Worm (Caenorhabditis elegans): ENCODE results near the gene C16D9.4.

Gene C16D9.4

ce11 chrV:8228712-8229119, 14.0 kb downstream of the C16D9.4 start (continued):
- TF ChIP-seq aptf-3 (GFP tag; IDR thresholded peaks at IDR 0.05): no peak
- no peak for TF ChIP-seq ztf-3 (GFP tag; optimal IDR thresholded peaks at IDR 0.05)
- TF ChIP-seq egrh-3 (GFP tag; IDR thresholded peaks at IDR 0.05): peak; percentile 70
- peak; percentile 84 for TF ChIP-seq mcd-1 (GFP tag; IDR thresholded peaks at IDR 0.05)
- peak; percentile 19 to 22 for TF ChIP-seq let-607 (tag; optimal IDR thresholded peaks at IDR 0.05)
- peak; percentile 71 for TF ChIP-seq F33H1.4 (GFP tag; IDR thresholded peaks at IDR 0.05)
- no peak for TF ChIP-seq bed-1 (GFP tag; IDR thresholded peaks at IDR 0.05)
- TF ChIP-seq snpc-3.4 (tag; optimal IDR thresholded peaks at IDR 0.05): peak; percentile 99
- peak; percentile 20 for TF ChIP-seq T07F8.4 (tag; optimal IDR thresholded peaks at IDR 0.05)
- TF ChIP-seq atf-7 (tag; optimal IDR thresholded peaks at IDR 0.05): peak; percentile 67
- TF ChIP-seq F37B4.10 (GFP tag; IDR thresholded peaks at IDR 0.05): no peak
- peak; percentile 54 for TF ChIP-seq K12H6.12 (tag; optimal IDR thresholded peaks at IDR 0.05)
- peak; percentile 59; the same call in 1 of the 2 replicates for TF ChIP-seq lin-26 (GFP tag; IDR thresholded peaks at IDR 0.05)
- peak; percentile 100 for TF ChIP-seq pbrm-1 (GFP tag; IDR thresholded peaks at IDR 0.05)
- TF ChIP-seq hmg-20 (GFP tag; IDR thresholded peaks at IDR 0.05): peak; percentile 84
- no peak for TF ChIP-seq Y67H2A.10 (GFP tag; conservative IDR thresholded peaks at IDR 0.05)
- no peak for TF ChIP-seq F52B5.7 (tag; optimal IDR thresholded peaks at IDR 0.05)
- TF ChIP-seq hlh-12 (tag; optimal IDR thresholded peaks at IDR 0.05): no peak
- TF ChIP-seq gei-17 (GFP tag; optimal IDR thresholded peaks at IDR 0.05): peak; percentile 55
- TF ChIP-seq zfh-2 (GFP tag; conservative IDR thresholded peaks at IDR 0.05): peak; percentile 75
- peak; percentile 84 for TF ChIP-seq lin-40 (tag; optimal IDR thresholded peaks at IDR 0.05)
- TF ChIP-seq mxl-1 (tag; optimal IDR thresholded peaks at IDR 0.05): peak; percentile 31
- TF ChIP-seq fkh-3 (tag; optimal IDR thresholded peaks at IDR 0.05): peak; percentile 54
- no peak for TF ChIP-seq F57A8.1 (GFP tag; optimal IDR thresholded peaks at IDR 0.05)
- TF ChIP-seq lsy-27 (tag; optimal IDR thresholded peaks at IDR 0.05; ENCODE audit: borderline replicate concordance, insufficient read depth): peak; percentile 31
- no peak for TF ChIP-seq dpff-1 (tag; optimal IDR thresholded peaks at IDR 0.05)
- peak; percentile 84 for TF ChIP-seq tbp1 (GFP tag; optimal IDR thresholded peaks at IDR 0.05)
- peak; percentile 86 for TF ChIP-seq lin-54 (GFP tag; optimal IDR thresholded peaks at IDR 0.05)
- peak; percentile 37; the same call in 1 of the 2 replicates for TF ChIP-seq K11D2.4 (GFP tag; IDR thresholded peaks at IDR 0.05)
- TF ChIP-seq nhr-90 (tag; optimal IDR thresholded peaks at IDR 0.05): peak; percentile 49
- peak; percentile 91 for TF ChIP-seq ztf-28 (GFP tag; IDR thresholded peaks at IDR 0.05)
- peak; percentile 35 for TF ChIP-seq efl-1 (GFP tag; optimal IDR thresholded peaks at IDR 0.05)
- TF ChIP-seq Y56A3A.18 (GFP tag; IDR thresholded peaks at IDR 0.05): peak; percentile 94
- 0 out of 2 replicates have a peak, but pooled peaks have one; percentile 9 for TF ChIP-seq cebp-2 (GFP tag; IDR thresholded peaks at IDR 0.05)
- peak; percentile 94 for TF ChIP-seq ekl-4 (GFP tag; IDR thresholded peaks at IDR 0.05)
- peak; percentile 41; the same call in 1 of the 2 replicates for TF ChIP-seq bed-2 (GFP tag; IDR thresholded peaks at IDR 0.05)
- TF ChIP-seq F23B12.7 (tag; optimal IDR thresholded peaks at IDR 0.05; ENCODE audit: insufficient read depth): peak; percentile 74
- TF ChIP-seq ceh-91 (GFP tag; IDR thresholded peaks at IDR 0.05): peak; percentile 65
- peak; percentile 17 for TF ChIP-seq sptf-2 (GFP tag; optimal IDR thresholded peaks at IDR 0.05)
- peak; percentile 74 for TF ChIP-seq mel-28 (tag; optimal IDR thresholded peaks at IDR 0.05; ENCODE audit: borderline replicate concordance)
- TF ChIP-seq F55B11.4 (tag; optimal IDR thresholded peaks at IDR 0.05; ENCODE audit: borderline replicate concordance, insufficient read depth): no peak
- TF ChIP-seq let-526 (GFP tag; IDR thresholded peaks at IDR 0.05): no peak
- TF ChIP-seq ccch-3 (GFP tag; optimal IDR thresholded peaks at IDR 0.05): no peak
- no peak for TF ChIP-seq B0035.1 (tag; optimal IDR thresholded peaks at IDR 0.05)
- TF ChIP-seq nhr-120 (GFP tag; IDR thresholded peaks at IDR 0.05): no peak
- TF ChIP-seq hsf-1 (GFP tag; IDR thresholded peaks at IDR 0.05): peak; percentile 92
- peak; percentile 99 for TF ChIP-seq him-1 (tag; optimal IDR thresholded peaks at IDR 0.05)
- peak; percentile 91 for TF ChIP-seq madf-6 (GFP tag; IDR thresholded peaks at IDR 0.05)
